Fruit fly (Drosophila melanogaster) whole organism, embryonic: Measurements from ENCODE around the gene CG5921.

Source experiments
- Adf1 ChIP-seq: fragments of 200-800 bp; sonication (Bioruptor generic); IDR thresholded peaks from 2 replicates; pipeline ENCODE4 v1.3.6; 2022; ENCODE audit warnings: missing biosample characterization, missing genetic modification characterization
- Awh ChIP-seq: fragments of 200-800 bp; sonication (Bioruptor generic); IDR thresholded peaks from 2 replicates; pipeline ENCODE4, ENCODE4 v1.3.6; 2022; ENCODE audit warnings: missing biosample characterization, missing genetic modification characterization
- B-H1 ChIP-seq: fragments of 200-800 bp; sonication (Bioruptor generic); IDR thresholded peaks from 3 replicates; pipeline ENCODE4 v1.3.6; 2022; ENCODE audit warnings: missing biosample characterization, missing genetic modification characterization
- B-H2 ChIP-seq: fragments of 200-800 bp; sonication (Bioruptor generic); optimal IDR thresholded peaks from 2 replicates; lab custom pipeline; 2018; ENCODE audit warnings: missing biosample characterization, mild to moderate bottlenecking, missing genetic modification characterization
- CG10462 ChIP-seq: fragments of 200-800 bp; sonication (Bioruptor generic); optimal IDR thresholded peaks from 2 replicates; lab custom pipeline; 2016; ENCODE audit warnings: missing biosample characterization, missing genetic modification characterization
- CG10543 ChIP-seq: fragments of 200-800 bp; sonication (Bioruptor generic); optimal IDR thresholded peaks from 3 replicates; lab custom pipeline; 2017; ENCODE audit warnings: missing biosample characterization, mild to moderate bottlenecking, missing genetic modification characterization, moderate library complexity
- CG11398 ChIP-seq: fragments of 200-800 bp; sonication (Bioruptor generic); optimal IDR thresholded peaks from 2 replicates; lab custom pipeline; 2016; ENCODE audit warnings: missing biosample characterization, missing genetic modification characterization
- CG13123 ChIP-seq: fragments of 200-800 bp; sonication (Bioruptor generic); optimal IDR thresholded peaks from 2 replicates; lab custom pipeline; 2016; ENCODE audit warnings: missing biosample characterization, missing genetic modification characterization
- CG13424 ChIP-seq: fragments of 200-800 bp; sonication (Bioruptor generic); optimal IDR thresholded peaks from 2 replicates; lab custom pipeline; 2019; ENCODE audit warnings: missing biosample characterization, mild to moderate bottlenecking, missing genetic modification characterization, moderate library complexity
- CG13775 ChIP-seq: fragments of 200-800 bp; sonication (Bioruptor generic); optimal IDR thresholded peaks from 3 replicates; lab custom pipeline; 2017; ENCODE audit warnings: missing biosample characterization, mild to moderate bottlenecking, missing genetic modification characterization
- CG1529 ChIP-seq: fragments of 200-800 bp; sonication (Bioruptor generic); optimal IDR thresholded peaks from 3 replicates; lab custom pipeline; 2018; ENCODE audit warnings: missing biosample characterization, missing genetic modification characterization
- CG16813 ChIP-seq: fragments of 200-800 bp; sonication (Bioruptor generic); IDR thresholded peaks from 3 replicates; pipeline ENCODE4 v1.3.6; 2022; ENCODE audit warnings: missing biosample characterization, missing genetic modification characterization; ENCODE audit not compliant: partially characterized antibody
- CG1792 ChIP-seq: fragments of 200-800 bp; sonication (Bioruptor generic); optimal IDR thresholded peaks from 2 replicates; lab custom pipeline; 2016; ENCODE audit warnings: missing biosample characterization, missing genetic modification characterization
- CG31365 ChIP-seq: fragments of 200-800 bp; sonication (Bioruptor generic); optimal IDR thresholded peaks from 2 replicates; lab custom pipeline; 2018; ENCODE audit warnings: missing biosample characterization, mild to moderate bottlenecking, missing genetic modification characterization
- CG3995 ChIP-seq: fragments of 200-800 bp; sonication (Bioruptor generic); optimal IDR thresholded peaks from 3 replicates; lab custom pipeline; 2016; ENCODE audit warnings: missing biosample characterization, missing genetic modification characterization
- CG4360 ChIP-seq: fragments of 200-800 bp; sonication (Bioruptor generic); IDR thresholded peaks from 2 replicates; pipeline ENCODE4 v1.3.6; 2022; ENCODE audit warnings: missing biosample characterization, missing genetic modification characterization
- CG4424 ChIP-seq: fragments of 200-800 bp; sonication (Bioruptor generic); optimal IDR thresholded peaks from 3 replicates; lab custom pipeline; 2016; ENCODE audit warnings: missing biosample characterization, missing genetic modification characterization
- CG6175 ChIP-seq: fragments of 200-800 bp; sonication (Bioruptor generic); IDR thresholded peaks from 3 replicates; pipeline ENCODE4 v1.3.6; 2022; ENCODE audit warnings: missing biosample characterization, missing genetic modification characterization
- CG9727 ChIP-seq: fragments of 200-800 bp; sonication (Bioruptor generic); optimal IDR thresholded peaks from 3 replicates; lab custom pipeline; 2017; ENCODE audit warnings: missing biosample characterization, mild to moderate bottlenecking, missing genetic modification characterization
- CG9797 ChIP-seq: fragments of 200-800 bp; sonication (Bioruptor generic); optimal IDR thresholded peaks from 3 replicates; lab custom pipeline; 2018; ENCODE audit warnings: missing biosample characterization, mild to moderate bottlenecking, missing genetic modification characterization
- Dek ChIP-seq: fragments of 200-800 bp; sonication (Bioruptor generic); optimal IDR thresholded peaks from 3 replicates; lab custom pipeline; 2019; ENCODE audit warnings: missing biosample characterization, mild to moderate bottlenecking, missing genetic modification characterization, moderate library complexity
- Dip3 ChIP-seq: fragments of 200-800 bp; sonication (Bioruptor generic); optimal IDR thresholded peaks from 3 replicates; lab custom pipeline; 2016; ENCODE audit warnings: missing biosample characterization, missing genetic modification characterization
- Fer2 ChIP-seq: fragments of 200-800 bp; sonication (Bioruptor generic); optimal IDR thresholded peaks from 2 replicates; lab custom pipeline; 2018; ENCODE audit warnings: missing biosample characterization, mild to moderate bottlenecking, missing genetic modification characterization, moderate library complexity
- H2.0 ChIP-seq: fragments of 200-800 bp; sonication (Bioruptor generic); IDR thresholded peaks from 2 replicates; pipeline ENCODE4 v1.3.6; 2022; ENCODE audit warnings: missing biosample characterization, missing genetic modification characterization
- HLHmδ ChIP-seq: fragments of 200-800 bp; sonication (Bioruptor generic); optimal IDR thresholded peaks from 2 replicates; lab custom pipeline; 2018; ENCODE audit warnings: missing biosample characterization, mild to moderate bottlenecking, missing genetic modification characterization, moderate library complexity
- Lhr ChIP-seq: fragments of 200-800 bp; sonication (Bioruptor generic); optimal IDR thresholded peaks from 3 replicates; lab custom pipeline; 2017; ENCODE audit warnings: mild to moderate bottlenecking, missing biosample characterization, missing genetic modification reagents, missing genetic modification characterization
- Max ChIP-seq: fragments of 200-800 bp; sonication (Bioruptor generic); optimal IDR thresholded peaks from 2 replicates; lab custom pipeline; 2016; ENCODE audit warnings: missing biosample characterization, mild to moderate bottlenecking, missing genetic modification characterization
- NFAT ChIP-seq: fragments of 200-800 bp; sonication (Bioruptor generic); IDR thresholded peaks from 2 replicates; pipeline ENCODE4 v1.3.6; 2022; ENCODE audit warnings: missing biosample characterization, missing genetic modification characterization
- Neu2 ChIP-seq: fragments of 200-800 bp; sonication (Bioruptor generic); optimal IDR thresholded peaks from 3 replicates; lab custom pipeline; 2016; ENCODE audit warnings: missing biosample characterization, missing genetic modification characterization, borderline replicate concordance
- Spps ChIP-seq: fragments of 200-800 bp; sonication (Bioruptor generic); optimal IDR thresholded peaks from 2 replicates; lab custom pipeline; 2018; ENCODE audit warnings: missing biosample characterization, mild to moderate bottlenecking, missing genetic modification characterization
- Ssrp ChIP-seq: fragments of 200-800 bp; sonication (Bioruptor generic); optimal IDR thresholded peaks from 2 replicates; lab custom pipeline; 2018; ENCODE audit warnings: missing biosample characterization, mild to moderate bottlenecking, missing genetic modification characterization, moderate library complexity
- Tbp ChIP-seq: fragments of >200 bp; optimal IDR thresholded peaks from 2 replicates; lab custom pipeline; 2018; ENCODE audit warnings: missing biosample characterization, missing genetic modification characterization
- Trl ChIP-seq, 3 experiments: fragments of >200 bp in 2 of 3; fragments of 200-800 bp in 1 of 3; sonication (Bioruptor generic) in 1 of 3; optimal IDR thresholded peaks; 2 replicates in 1 of 3; 3 replicates in 2 of 3; lab custom pipeline; 2016 to 2017; ENCODE audit warnings: missing biosample characterization in 1 of 3, missing genetic modification characterization in 1 of 3
- aop ChIP-seq: fragments of 200-800 bp; sonication (Bioruptor generic); IDR thresholded peaks from 2 replicates; pipeline ENCODE4 v1.3.6; 2022; ENCODE audit warnings: missing biosample characterization, missing genetic modification characterization
- chinmo ChIP-seq: fragments of 200-800 bp; sonication (Bioruptor generic); IDR thresholded peaks from 4 replicates; pipeline ENCODE4 v1.3.6; 2022; ENCODE audit warnings: missing biosample characterization, missing genetic modification characterization; ENCODE audit not compliant: partially characterized antibody
- croc ChIP-seq: fragments of 200-800 bp; sonication (Bioruptor generic); conservative IDR thresholded peaks from 3 replicates; pipeline ENCODE4 v1.3.6; 2022; ENCODE audit warnings: missing biosample characterization, missing genetic modification characterization
- da ChIP-seq: fragments of 200-800 bp; sonication (Bioruptor generic); optimal IDR thresholded peaks from 2 replicates; lab custom pipeline; 2016; ENCODE audit warnings: missing biosample characterization, missing genetic modification characterization
- emc ChIP-seq: fragments of 200-800 bp; sonication (Bioruptor generic); optimal IDR thresholded peaks from 2 replicates; lab custom pipeline; 2016; ENCODE audit warnings: missing biosample characterization, missing genetic modification characterization
- en ChIP-seq: fragments of 200-800 bp; sonication (Bioruptor generic); optimal IDR thresholded peaks from 2 replicates; lab custom pipeline; 2016; ENCODE audit warnings: missing biosample characterization, missing genetic modification characterization
- gfzf ChIP-seq: fragments of 200-800 bp; sonication (Bioruptor generic); optimal IDR thresholded peaks from 2 replicates; lab custom pipeline; 2016; ENCODE audit warnings: missing biosample characterization, mild to moderate bottlenecking, missing genetic modification characterization, moderate library complexity
- jing ChIP-seq: fragments of 200-800 bp; sonication (Bioruptor generic); optimal IDR thresholded peaks from 2 replicates; lab custom pipeline; 2018; ENCODE audit warnings: missing biosample characterization, mild to moderate bottlenecking, missing genetic modification characterization
- mam ChIP-seq: fragments of 200-800 bp; sonication (Bioruptor generic); optimal IDR thresholded peaks from 3 replicates; lab custom pipeline; 2016; ENCODE audit warnings: missing biosample characterization, missing genetic modification characterization
- pb ChIP-seq: fragments of 200-800 bp; sonication (Bioruptor generic); optimal IDR thresholded peaks from 3 replicates; lab custom pipeline; 2016; ENCODE audit warnings: missing biosample characterization, missing genetic modification characterization
- pros ChIP-seq: fragments of 200-800 bp; sonication (Bioruptor generic); optimal IDR thresholded peaks from 3 replicates; lab custom pipeline; 2019; ENCODE audit warnings: missing biosample characterization, mild to moderate bottlenecking, missing genetic modification characterization, moderate library complexity
- scrt ChIP-seq: fragments of 200-800 bp; sonication (Bioruptor generic); optimal IDR thresholded peaks from 2 replicates; lab custom pipeline; 2018; ENCODE audit warnings: missing biosample characterization, mild to moderate bottlenecking, missing genetic modification characterization, moderate library complexity
- seq ChIP-seq: fragments of 200-800 bp; sonication (Bioruptor generic); IDR thresholded peaks from 2 replicates; pipeline ENCODE4 v1.3.6; 2022; ENCODE audit warnings: missing biosample characterization, missing genetic modification characterization
- sima ChIP-seq: fragments of 200-800 bp; sonication (Bioruptor generic); optimal IDR thresholded peaks from 2 replicates; lab custom pipeline; 2016; ENCODE audit warnings: missing biosample characterization, missing genetic modification characterization
- slp2 ChIP-seq: fragments of 200-800 bp; sonication (Bioruptor generic); optimal IDR thresholded peaks from 2 replicates; lab custom pipeline; 2016; ENCODE audit warnings: missing biosample characterization, missing genetic modification characterization
- sqz ChIP-seq: fragments of 200-800 bp; sonication (Bioruptor generic); optimal IDR thresholded peaks from 3 replicates; lab custom pipeline; 2018; ENCODE audit warnings: missing biosample characterization, mild to moderate bottlenecking, missing genetic modification characterization
- ssp ChIP-seq: fragments of 200-800 bp; sonication (Bioruptor generic); IDR thresholded peaks from 2 replicates; pipeline ENCODE4 v1.3.6; 2022; ENCODE audit warnings: missing biosample characterization, missing genetic modification characterization
- twi ChIP-seq: fragments of 200-800 bp; optimal IDR thresholded peaks from 2 replicates; lab custom pipeline; 2019; ENCODE audit warnings: missing biosample characterization, mild to moderate bottlenecking, missing genetic modification characterization, moderate library complexity

Gene CG5921

DNA sequence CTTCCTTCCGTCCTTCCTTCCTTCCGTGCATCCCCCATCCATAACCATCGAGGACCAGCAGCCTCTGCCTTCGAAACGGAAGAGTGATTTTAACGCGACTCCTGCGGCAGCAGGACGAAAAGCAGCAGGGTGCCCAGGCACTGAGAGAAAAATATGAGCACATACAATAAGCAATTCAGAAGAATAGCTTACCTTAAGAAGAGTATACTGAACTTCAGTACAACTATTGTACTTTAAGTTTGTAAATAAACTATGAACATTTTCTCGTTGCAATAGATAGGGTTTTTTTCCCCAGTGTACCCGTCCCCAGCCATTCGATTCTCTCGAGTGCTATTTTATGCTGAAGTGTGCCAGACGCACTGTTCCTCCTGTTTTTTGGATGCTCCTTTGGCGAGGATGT lies 18.9 kb upstream of the CG5921 start:
- TF ChIP-seq seq (0 out of 2 replicates have a peak, but pooled peaks have one; percentile 32), croc (peak; percentile 77), CG31365 (tag; lab: Kevin White, UChicago) (peak; percentile 47), Neu2 (peak; percentile 23), sqz (GFP tag; lab: Kevin White, UChicago) (peak; percentile 47), da (GFP tag; lab: Kevin White, UChicago) (peak; percentile 56), CG13424 (peak; percentile 86), chinmo (GFP tag; lab: Robert Waterston, UW) (no peak), CG16813 (GFP tag; lab: Robert Waterston, UW) (no peak), CG13775 (GFP tag; lab: Kevin White, UChicago) (peak; percentile 70), CG10543 (GFP tag; lab: Kevin White, UChicago) (peak; percentile 67), ssp (GFP tag; lab: Robert Waterston, UW) (peak; percentile 68), CG6175 (GFP tag; lab: Robert Waterston, UW) (no peak), Trl (optimal IDR thresholded peaks at IDR 0.05; lab: Kevin White, UChicago) (no peak), Trl (GFP tag; optimal IDR thresholded peaks at IDR 0.05; lab: Kevin White, UChicago) (peak; percentile 86), Ssrp (tag; lab: Kevin White, UChicago) (peak; percentile 75), Dip3 (GFP tag; lab: Kevin White, UChicago) (peak; percentile 39), emc (GFP tag; lab: Kevin White, UChicago) (peak; percentile 17), CG3995 (GFP tag; lab: Kevin White, UChicago) (no peak), B-H2 (GFP tag; lab: Kevin White, UChicago) (peak; percentile 43), Awh (peak; percentile 76), Lhr (GFP tag; lab: Kevin White, UChicago) (peak; percentile 50), jing (GFP tag; lab: Kevin White, UChicago) (peak; percentile 72), twi (peak; percentile 64), CG4424 (GFP tag; lab: Kevin White, UChicago) (peak; percentile 82), B-H1 (peak; percentile 69), CG11398 (GFP tag; lab: Kevin White, UChicago) (peak; percentile 65), CG1792 (GFP tag; lab: Kevin White, UChicago) (peak; percentile 57), CG9797 (GFP tag; lab: Kevin White, UChicago) (no peak), NFAT (GFP tag; lab: Robert Waterston, UW) (no peak), Fer2 (tag; lab: Kevin White, UChicago) (peak; percentile 43), gfzf (no peak), Adf1 (GFP tag; lab: Robert Waterston, UW) (peak; percentile 27; the same call in 1 of the 2 replicates), scrt (GFP tag; lab: Kevin White, UChicago) (peak; percentile 74), CG13123 (peak; percentile 7), CG1529 (GFP tag; lab: Kevin White, UChicago) (peak; percentile 65), CG4360 (no peak), HLHmδ (GFP tag; lab: Kevin White, UChicago) (no peak), CG9727 (peak; percentile 87), pros (GFP tag; lab: Kevin White, UChicago) (peak; percentile 16), pb (GFP tag; lab: Kevin White, UChicago) (peak; percentile 63), aop (GFP tag; lab: Robert Waterston, UW) (0 out of 2 replicates have a peak, but pooled peaks have one; percentile 23), Max (GFP tag; lab: Kevin White, UChicago) (peak; percentile 44), sima (peak; percentile 20), Dek (tag; lab: Kevin White, UChicago) (peak; percentile 60), mam (GFP tag; lab: Kevin White, UChicago) (peak; percentile 75), CG10462 (GFP tag; lab: Kevin White, UChicago) (peak; percentile 40), en (GFP tag; lab: Kevin White, UChicago) (peak; percentile 61), H2.0 (GFP tag; lab: Robert Waterston, UW) (peak; percentile 75), Tbp (GFP tag; lab: Kevin White, UChicago) (no peak), Spps (tag; lab: Kevin White, UChicago) (peak; percentile 41), slp2 (GFP tag; lab: Kevin White, UChicago) (peak; percentile 46)
